Worm (Caenorhabditis elegans): ENCODE measurements around the gene C17H11.6.
"Not testable (repeated sequence)": the region's sequence is repeated elsewhere in the genome, so short reads cannot be mapped to it uniquely, and the experiment has no call there.

DNA sequence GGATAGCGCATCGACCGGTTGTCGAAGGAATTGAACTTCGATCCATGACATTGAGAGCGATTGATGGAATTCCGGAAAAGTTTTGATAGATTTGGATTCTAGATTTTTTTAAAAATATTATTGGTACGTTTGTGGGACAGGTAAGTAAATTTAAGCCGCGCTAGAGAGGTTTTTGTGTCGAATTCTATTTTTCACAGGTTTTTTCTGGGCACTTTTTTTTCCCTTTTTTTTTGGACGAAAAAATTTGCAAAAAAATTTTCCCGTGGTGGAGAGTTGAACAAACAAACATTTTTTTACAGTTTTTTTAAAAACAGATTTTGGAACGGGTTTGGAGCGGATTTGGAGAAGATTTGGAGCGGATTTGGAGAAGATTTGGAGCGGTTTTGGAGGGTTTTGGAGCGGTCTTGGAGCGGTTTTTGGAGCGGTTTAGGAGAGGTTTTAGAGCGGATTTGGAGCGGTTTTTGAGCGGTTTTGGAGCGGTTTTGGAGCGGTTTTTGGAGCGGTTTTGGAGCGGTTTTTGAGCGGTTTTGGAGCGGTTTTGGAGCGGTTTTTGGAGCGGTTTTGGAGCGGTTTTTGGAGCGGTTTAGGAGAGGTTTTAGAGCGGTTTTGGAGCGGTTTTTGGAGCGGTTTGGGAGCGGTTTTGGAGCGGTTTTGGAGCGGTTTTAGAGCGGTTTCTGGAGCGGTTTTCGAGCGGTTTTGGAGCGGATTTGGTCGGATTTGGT is 21.8 kb downstream of the C17H11.6 start, which contains the start of gene C17H11.4:
- peak; percentile 69 for TF ChIP-seq sea-1 (GFP tag; conservative IDR thresholded peaks at IDR 0.05)
- TF ChIP-seq ama-1 (optimal IDR thresholded peaks at IDR 0.05); hmbx-1 (tag; optimal IDR thresholded peaks at IDR 0.05); ceh-13 (GFP tag; optimal IDR thresholded peaks at IDR 0.05); ets-7 (tag; optimal IDR thresholded peaks at IDR 0.05); tra-4 (tag; optimal IDR thresholded peaks at IDR 0.05); hmg-4 (GFP tag; optimal IDR thresholded peaks at IDR 0.05); pes-1 (GFP tag; IDR thresholded peaks at IDR 0.05); ceh-36 (tag; optimal IDR thresholded peaks at IDR 0.05); F13C5.2 (tag; optimal IDR thresholded peaks at IDR 0.05): not testable (repeated sequence)
- 0 out of 2 replicates have a peak, but pooled peaks have one; percentile 53 for TF ChIP-seq tbx-11 (GFP tag; IDR thresholded peaks at IDR 0.05)
- 0 out of 2 replicates have a peak, but pooled peaks have one; percentile 13 for TF ChIP-seq flt-1 (GFP tag; IDR thresholded peaks at IDR 0.05)
- TF ChIP-seq tbx-37 (GFP tag; conservative IDR thresholded peaks at IDR 0.05): peak; percentile 37; the same call in 1 of the 2 replicates
